Worm (Caenorhabditis elegans) whole organism, late embryonic: ENCODE results near the gene rpl-43.
A peak's percentile ranks its signal among the peaks of the same experiment; 100 is the strongest.

Experiments
- C38D4.7 ChIP-seq: fragments of 200-800 bp; sonication (Bioruptor generic); optimal IDR thresholded peaks from 2 replicates; lab custom pipeline; 2018; ENCODE audit warnings: mild to moderate bottlenecking, missing genetic modification characterization, moderate library complexity, missing compliant biosample characterization
- F13H6.1 ChIP-seq: sonication (generic microtip); optimal IDR thresholded peaks from 2 replicates; lab custom pipeline; 2016; ENCODE audit warnings: missing genetic modification characterization, missing compliant biosample characterization
- ceh-18 ChIP-seq: sonication (generic microtip); optimal IDR thresholded peaks from 2 replicates; lab custom pipeline; 2016; ENCODE audit warnings: missing genetic modification characterization, missing compliant biosample characterization
- ceh-31 ChIP-seq: sonication (generic microtip); optimal IDR thresholded peaks from 2 replicates; lab custom pipeline; 2016; ENCODE audit warnings: missing genetic modification characterization, missing compliant biosample characterization
- ceh-45 ChIP-seq: fragments of 200-800 bp; sonication (Bioruptor generic); IDR thresholded peaks from 2 replicates; pipeline ENCODE4 v1.3.6; 2022; ENCODE audit warnings: missing genetic modification reagents, missing genetic modification characterization, missing compliant biosample characterization
- ceh-48 ChIP-seq: sonication (generic microtip); optimal IDR thresholded peaks from 2 replicates; lab custom pipeline; 2016; ENCODE audit warnings: missing genetic modification characterization, inconsistent platforms, missing compliant biosample characterization
- ceh-9 ChIP-seq: sonication (generic microtip); optimal IDR thresholded peaks from 2 replicates; lab custom pipeline; 2016; ENCODE audit warnings: mild to moderate bottlenecking, missing genetic modification characterization, inconsistent platforms, missing compliant biosample characterization
- che-1 ChIP-seq: sonication (generic microtip); optimal IDR thresholded peaks from 2 replicates; lab custom pipeline; 2016; ENCODE audit warnings: mild to moderate bottlenecking, missing genetic modification characterization, missing compliant biosample characterization
- dmd-4 ChIP-seq: sonication (generic microtip); optimal IDR thresholded peaks from 2 replicates; lab custom pipeline; 2016; ENCODE audit warnings: borderline replicate concordance, missing genetic modification characterization, missing compliant biosample characterization
- ets-4 ChIP-seq: sonication (generic microtip); optimal IDR thresholded peaks from 2 replicates; lab custom pipeline; 2016; ENCODE audit warnings: missing genetic modification characterization, missing compliant biosample characterization
- hlh-15 ChIP-seq: sonication (generic microtip); optimal IDR thresholded peaks from 2 replicates; lab custom pipeline; 2016; ENCODE audit warnings: missing genetic modification characterization, missing compliant biosample characterization
- hlh-6 ChIP-seq: sonication (generic microtip); optimal IDR thresholded peaks from 2 replicates; lab custom pipeline; 2016; ENCODE audit warnings: missing genotype, missing genetic modification characterization, missing compliant biosample characterization
- lim-6 ChIP-seq: sonication (generic microtip); optimal IDR thresholded peaks from 2 replicates; lab custom pipeline; 2016; ENCODE audit warnings: missing genetic modification characterization, missing compliant biosample characterization
- nfya-1 ChIP-seq: sonication (generic microtip); optimal IDR thresholded peaks from 2 replicates; lab custom pipeline; 2017; ENCODE audit warnings: missing genetic modification characterization, mild to moderate bottlenecking, missing compliant biosample characterization, antibody characterized with exemption, moderate library complexity
- nhr-11 ChIP-seq: fragments of 150-350 bp; optimal IDR thresholded peaks from 2 replicates; lab custom pipeline; 2014; ENCODE audit warnings: missing biosample characterization, missing genetic modification characterization
- npax-4 ChIP-seq: sonication (generic microtip); optimal IDR thresholded peaks from 2 replicates; lab custom pipeline; 2016; ENCODE audit warnings: missing genetic modification characterization, missing compliant biosample characterization
- pat-9 ChIP-seq: fragments of 200-800 bp; sonication (Bioruptor generic); optimal IDR thresholded peaks from 2 replicates; lab custom pipeline; 2018; ENCODE audit warnings: mild to moderate bottlenecking, missing genetic modification characterization, moderate library complexity, missing compliant biosample characterization
- pax-1 ChIP-seq: fragments of 150-350 bp; optimal IDR thresholded peaks from 2 replicates; lab custom pipeline; 2014; ENCODE audit warnings: missing biosample characterization, missing genetic modification characterization
- pha-4 ChIP-seq: fragments of 150-350 bp; optimal IDR thresholded peaks from 2 replicates; lab custom pipeline; 2018; ENCODE audit warnings: missing biosample characterization, missing genetic modification reagents, missing genetic modification characterization
- pros-1 ChIP-seq: fragments of 150-350 bp; optimal IDR thresholded peaks from 2 replicates; lab custom pipeline; 2014; ENCODE audit warnings: missing biosample characterization, missing genetic modification reagents, missing genetic modification characterization
- rnt-1 ChIP-seq: sonication (generic microtip); optimal IDR thresholded peaks from 2 replicates; lab custom pipeline; 2016; ENCODE audit warnings: missing genetic modification characterization, missing compliant biosample characterization
- syd-9 ChIP-seq: sonication (generic microtip); optimal IDR thresholded peaks from 2 replicates; lab custom pipeline; 2016; ENCODE audit warnings: mild to moderate bottlenecking, missing genetic modification characterization, moderate library complexity, missing compliant biosample characterization
- unc-42 ChIP-seq: sonication (generic microtip); optimal IDR thresholded peaks from 2 replicates; lab custom pipeline; 2016; ENCODE audit warnings: missing genotype, missing genetic modification characterization, missing compliant biosample characterization
- unc-55 ChIP-seq: sonication (generic microtip); optimal IDR thresholded peaks from 2 replicates; lab custom pipeline; 2017; ENCODE audit warnings: missing biosample characterization, missing genetic modification reagents, missing genetic modification characterization
- unc-86 ChIP-seq: sonication (generic microtip); optimal IDR thresholded peaks from 2 replicates; lab custom pipeline; 2016; ENCODE audit warnings: missing genetic modification characterization, missing compliant biosample characterization

The rpl-43 gene

DNA sequence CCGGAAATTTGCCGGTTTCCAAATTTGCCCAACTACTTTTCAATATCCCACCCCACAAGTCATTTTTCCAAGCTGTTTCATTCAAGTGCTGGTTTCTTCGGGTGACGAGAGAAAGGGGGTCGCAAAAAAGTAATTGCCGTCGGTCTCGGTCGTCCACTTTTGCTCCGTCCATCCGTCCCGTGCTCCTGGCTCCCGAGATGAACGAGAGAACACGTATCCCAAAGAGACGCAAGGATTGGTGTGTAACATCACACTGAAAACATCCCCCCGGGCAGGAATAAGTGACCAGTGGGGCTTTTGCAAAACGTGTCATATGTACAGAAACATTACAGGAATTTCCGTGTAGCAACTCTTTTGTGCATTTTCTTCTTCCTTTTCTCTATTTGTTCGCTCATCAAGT, 21.5 kb downstream of the rpl-43 start:
- no peak for TF ChIP-seq nfya-1 (tag; lab: Kevin White, UChicago)
- peak; percentile 57 for TF ChIP-seq unc-55 (GFP tag; lab: Kevin White, UChicago)

DNA sequence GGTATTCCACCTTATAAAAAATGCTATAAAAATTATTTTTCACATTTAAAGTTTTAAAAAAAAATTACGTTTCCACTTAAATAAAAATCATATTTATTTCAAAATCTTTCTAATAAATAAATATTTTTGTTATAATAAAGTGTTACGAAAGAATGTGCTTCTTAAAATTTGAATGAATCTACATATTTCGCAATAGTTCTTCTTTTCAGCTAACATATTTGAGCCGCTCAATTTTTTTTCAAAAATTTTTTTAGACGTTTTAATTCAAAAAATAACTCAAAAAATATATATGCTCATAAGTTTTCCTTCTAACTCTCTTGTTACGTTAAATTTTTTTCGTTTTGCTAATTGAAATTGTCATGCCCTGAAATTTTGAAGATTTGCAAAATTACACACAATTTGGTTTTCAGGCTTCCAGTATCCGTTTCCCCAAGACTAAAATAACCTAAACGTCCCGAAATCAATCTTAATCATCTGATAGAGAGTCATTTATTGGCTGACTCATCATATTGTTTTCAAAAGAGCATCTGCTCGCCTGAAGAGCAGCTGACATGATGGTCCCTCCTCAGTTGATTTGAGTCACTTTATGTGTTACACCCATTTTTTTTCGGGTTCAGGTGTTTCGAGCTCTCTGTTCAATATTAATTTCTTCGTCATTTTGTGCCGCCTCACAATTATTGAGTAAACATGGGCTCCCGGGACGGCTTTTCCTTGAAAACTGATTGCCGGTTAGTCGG, 23.3 kb downstream of the rpl-43 start, which contains the start of gene efhd-1:
TSS of gene efhd-1 (plus strand) at position 582 of the 737 bp plus-strand sequence.
- TF ChIP-seq hlh-15 (tag; lab: Kevin White, UChicago) (no peak), F13H6.1 (no peak), unc-55 (GFP tag; lab: Kevin White, UChicago) (peak; percentile 72), syd-9 (tag; lab: Kevin White, UChicago) (no peak), ceh-48 (tag; lab: Kevin White, UChicago) (no peak), ceh-18 (tag; lab: Kevin White, UChicago) (peak; percentile 7)
- TF ChIP-seq, all 69 proteins: peak for 2

DNA sequence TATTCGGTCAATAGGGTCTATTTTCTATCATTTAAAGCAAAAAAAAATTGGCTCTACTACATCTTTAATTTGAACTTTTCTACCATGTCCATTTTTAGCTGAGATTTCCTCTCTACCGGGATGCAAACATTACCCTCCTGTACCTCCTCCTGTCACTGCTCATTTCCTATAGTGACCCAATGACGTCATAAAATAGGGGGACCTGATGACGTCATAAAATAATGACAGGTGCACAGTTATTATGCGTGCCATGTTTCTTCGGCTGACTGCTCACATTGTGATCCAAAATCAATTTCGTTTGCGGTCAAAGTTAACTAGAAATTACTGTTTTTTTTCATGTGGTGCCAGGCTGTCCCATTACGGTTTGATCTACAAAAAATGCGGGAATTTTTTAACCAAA, 31.8 kb downstream of the rpl-43 start:
- TF ChIP-seq ceh-31 (tag; lab: Kevin White, UChicago) (peak; percentile 32), unc-86 (tag; lab: Kevin White, UChicago) (no peak)

DNA sequence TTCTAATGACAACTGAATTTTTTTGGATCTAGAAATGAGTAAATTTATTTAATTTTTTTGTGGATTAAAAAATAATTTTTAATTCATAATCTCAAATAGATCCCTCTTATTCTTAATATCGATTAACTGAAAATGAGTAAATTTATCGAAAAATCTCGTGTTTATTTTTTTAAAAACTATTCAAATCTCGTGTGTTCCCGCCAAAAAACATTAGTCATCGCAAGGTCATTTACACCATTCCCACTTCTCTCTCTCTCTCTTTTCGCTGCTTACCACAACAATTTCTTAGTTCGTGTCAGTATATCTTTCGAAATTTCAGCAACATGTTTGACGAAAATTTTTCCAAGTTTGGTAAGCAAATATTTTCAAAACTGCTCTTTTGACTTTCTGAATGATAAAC, 32.4 kb downstream of the rpl-43 start:
- TF ChIP-seq lim-6 (tag; lab: Kevin White, UChicago) (no peak), rnt-1 (tag; lab: Kevin White, UChicago) (no peak), ceh-45 (GFP tag; lab: Robert Waterston, UW) (no peak), npax-4 (tag; lab: Kevin White, UChicago) (no peak), ceh-9 (tag; lab: Kevin White, UChicago) (no peak), C38D4.7 (GFP tag; lab: Kevin White, UChicago) (no peak), nfya-1 (tag; lab: Kevin White, UChicago) (no peak), unc-86 (tag; lab: Kevin White, UChicago) (no peak), ceh-31 (tag; lab: Kevin White, UChicago) (no peak), dmd-4 (no peak), nhr-11 (tag; lab: Kevin White, UChicago) (no peak), pat-9 (tag; lab: Kevin White, UChicago) (no peak), hlh-6 (tag; lab: Kevin White, UChicago) (no peak)
- TF ChIP-seq, all 69 proteins: peak for 0

DNA sequence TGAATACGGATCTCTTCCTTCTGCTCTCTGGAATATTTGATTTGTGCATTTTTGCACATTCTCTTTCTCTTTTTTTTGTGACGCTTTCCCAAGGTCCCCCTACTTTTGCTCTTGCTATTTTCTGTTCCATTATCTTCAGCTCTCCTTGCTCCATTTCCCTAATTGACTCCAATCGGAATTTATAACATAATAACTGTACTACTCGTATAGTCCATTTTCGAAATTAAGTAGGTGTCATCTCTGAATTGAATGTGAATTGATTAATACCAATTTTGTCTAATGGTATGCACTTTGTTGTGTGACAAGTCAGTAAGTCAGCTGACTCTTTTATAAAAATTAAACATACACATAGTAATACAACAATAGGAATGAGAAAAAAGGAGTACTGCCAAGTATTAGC, 40.8 kb downstream of the rpl-43 start:
- no peak for TF ChIP-seq pax-1 (tag; lab: Kevin White, UChicago)
- no peak for TF ChIP-seq F13H6.1
- TF ChIP-seq unc-42 = peak; percentile 8
- no peak for TF ChIP-seq ets-4 (tag; lab: Kevin White, UChicago)
- TF ChIP-seq pros-1 (tag; lab: Kevin White, UChicago) = no peak
- TF ChIP-seq ceh-31 (tag; lab: Kevin White, UChicago) = peak; percentile 17

DNA sequence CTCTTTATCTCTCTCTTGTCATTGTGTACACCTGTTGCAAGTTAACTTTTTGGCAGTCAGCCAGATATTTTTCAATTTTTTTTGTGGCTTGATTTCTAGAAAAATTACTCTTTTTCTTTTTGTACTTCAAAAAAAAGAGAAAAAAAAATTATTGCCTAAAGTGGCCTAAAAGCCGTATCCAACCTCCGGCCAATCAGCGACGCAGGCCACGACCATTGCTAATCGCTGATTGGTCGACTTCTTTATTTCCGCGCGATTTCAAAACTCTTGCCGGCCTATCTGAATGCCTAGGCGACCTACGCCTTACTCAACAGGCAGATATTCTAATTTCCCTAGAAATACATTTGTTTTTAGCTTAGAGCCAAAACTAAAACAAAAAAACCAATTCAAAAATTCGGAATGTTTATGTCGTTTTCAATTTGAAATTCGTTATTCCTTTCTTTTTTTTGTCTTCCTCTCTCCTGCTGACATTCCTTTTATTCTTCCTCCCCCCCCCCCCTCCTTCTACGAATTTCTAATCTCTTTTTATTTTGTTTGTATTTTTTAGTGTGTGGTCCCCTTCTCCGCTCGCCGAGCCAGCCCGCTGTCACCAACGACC, 42.5 kb downstream of the rpl-43 start, which contains the start of gene ace-4:
TSS of gene ace-4 (plus strand) at position 548 of the 598 bp plus-strand sequence.
- no peak for TF ChIP-seq pha-4 (tag; lab: Kevin White, UChicago)
- no peak for TF ChIP-seq che-1 (tag; lab: Kevin White, UChicago)
- peak; percentile 77 for TF ChIP-seq nfya-1 (tag; lab: Kevin White, UChicago)
- TF ChIP-seq, all 69 proteins: peak for 1
